Worm (Caenorhabditis elegans): Measurements from ENCODE around the gene C16C8.14.
"Not testable (repeated sequence)": the region's sequence is repeated elsewhere in the genome, so short reads cannot be mapped to it uniquely, and the experiment has no call there.

ce11 chrII:3449514-3449913 lies at the start of gene C16C8.14:
- not testable (repeated sequence) for TF ChIP-seq ets-4 (tag; optimal IDR thresholded peaks at IDR 0.05); pqm-1 (tag; optimal IDR thresholded peaks at IDR 0.05); pha-4 (tag; optimal IDR thresholded peaks at IDR 0.05); dmd-4 (tag; optimal IDR thresholded peaks at IDR 0.05; ENCODE audit: borderline replicate concordance); fkh-6 (tag; optimal IDR thresholded peaks at IDR 0.05); unc-55 (GFP tag; optimal IDR thresholded peaks at IDR 0.05); nhr-232 (tag; optimal IDR thresholded peaks at IDR 0.05); nfya-1 (tag; optimal IDR thresholded peaks at IDR 0.05)
